ENCODE assay signal across 1 fruit fly cellular context in genomic region chr3R:20307487-20307971, dm6.
TF ChIP-seq lines count a peak whose summit lies in the region.

TSS of gene CG4362 (minus strand) at chr3R:20307537.

TF ChIP-seq in whole organism, embryonic, 481 proteins besides CTCF, POLR2A, EP300 and RAD21 (continued from another document):
- no peak for TF ChIP-seq lab (GFP tag; optimal IDR thresholded peaks at IDR 0.05; lab: Kevin White, UChicago)
- peak; percentile 10 for TF ChIP-seq gro (GFP tag; optimal IDR thresholded peaks at IDR 0.05; lab: Kevin White, UChicago)
- no peak for TF ChIP-seq seq (GFP tag; IDR thresholded peaks at IDR 0.05; lab: Robert Waterston, UW)
- TF ChIP-seq CG11093 (GFP tag; IDR thresholded peaks at IDR 0.05; lab: Robert Waterston, UW), result no peak
- no peak for TF ChIP-seq Deaf1 (tag; optimal IDR thresholded peaks at IDR 0.05; lab: Kevin White, UChicago)
- no peak for TF ChIP-seq Ptx1 (GFP tag; IDR thresholded peaks at IDR 0.05; lab: Robert Waterston, UW)
- TF ChIP-seq CoRest (tag; optimal IDR thresholded peaks at IDR 0.05; lab: Kevin White, UChicago), result no peak
- TF ChIP-seq CG43689 (GFP tag; IDR thresholded peaks at IDR 0.05; lab: Robert Waterston, UW), result no peak
- peak; percentile 74 for TF ChIP-seq sug (tag; optimal IDR thresholded peaks at IDR 0.05; lab: Kevin White, UChicago)
- peak; percentile 84 for TF ChIP-seq CG34376 (GFP tag; optimal IDR thresholded peaks at IDR 0.05; lab: Kevin White, UChicago)
